Worm (Caenorhabditis elegans): ENCODE results near the gene ucp-4.
A peak's percentile ranks its signal among the peaks of the same experiment; 100 is the strongest.

ucp-4 gene

DNA sequence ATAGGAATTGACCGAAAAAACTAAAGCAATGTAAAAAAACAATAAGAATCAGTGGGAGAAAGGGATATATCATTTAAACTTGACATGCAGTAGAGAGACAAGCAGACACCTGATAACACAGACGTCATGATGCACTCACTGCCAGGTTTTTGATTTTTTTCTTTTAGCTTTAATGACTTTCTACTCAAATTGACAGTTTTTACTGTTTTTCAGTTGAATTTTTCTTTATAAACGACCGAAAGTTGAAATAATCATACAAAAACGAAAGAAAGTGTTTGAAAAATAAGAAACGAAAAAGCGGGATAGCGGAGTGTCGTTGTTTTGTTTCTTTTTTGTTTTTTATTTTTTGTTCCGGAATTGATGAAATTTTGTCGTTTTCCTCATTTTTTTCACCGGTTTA lies at the start of gene ucp-4:
Gene ucp-4 (plus strand): TSS at position 83 of the 400 bp plus-strand sequence.
- TF ChIP-seq nhr-77 (tag; optimal IDR thresholded peaks at IDR 0.05) (no peak), F13H6.1 (tag; optimal IDR thresholded peaks at IDR 0.05) (no peak), ztf-11 (tag; optimal IDR thresholded peaks at IDR 0.05) (no peak), skn-1 (tag; optimal IDR thresholded peaks at IDR 0.05) (no peak), mbf-1 (tag; optimal IDR thresholded peaks at IDR 0.05) (no peak), C34F6.9 (tag; optimal IDR thresholded peaks at IDR 0.05) (peak; percentile 37), ceh-16 (tag; optimal IDR thresholded peaks at IDR 0.05) (no peak), nhr-237 (tag; optimal IDR thresholded peaks at IDR 0.05) (no peak)

- TF ChIP-seq lin-13 (GFP tag; optimal IDR thresholded peaks at IDR 0.05) (no peak), fos-1 (tag; optimal IDR thresholded peaks at IDR 0.05) (no peak), dmd-4 (tag; optimal IDR thresholded peaks at IDR 0.05) (no peak), nhr-21 (tag; optimal IDR thresholded peaks at IDR 0.05) (no peak), nhr-25 (tag; optimal IDR thresholded peaks at IDR 0.05) (no peak), sem-4 (tag; optimal IDR thresholded peaks at IDR 0.05) (no peak), ztf-1 (GFP tag; conservative IDR thresholded peaks at IDR 0.05) (no peak), peb-1 (tag; optimal IDR thresholded peaks at IDR 0.05) (peak; percentile 17)
These were observed 46.6 kb upstream of the ucp-4 start, which contains the start of gene lron-2 for ce11 chrV:9287460-9287859. Gene lron-2, minus strand, starts transcription at chrV:9287560.

- no peak for TF ChIP-seq unc-55 (GFP tag; optimal IDR thresholded peaks at IDR 0.05)
These were observed 42.2 kb upstream of the ucp-4 start, which contains the start of gene ZK682.7 for ce11 chrV:9291919-9292318. Gene ZK682.7, minus strand, starts transcription at chrV:9292165.

ce11 chrV:9293359-9293758 lies 40.7 kb upstream of the ucp-4 start:
- TF ChIP-seq snpc-4 (tag; optimal IDR thresholded peaks at IDR 0.05) (no peak), zag-1 (tag; optimal IDR thresholded peaks at IDR 0.05) (peak; percentile 17), dmd-4 (tag; optimal IDR thresholded peaks at IDR 0.05) (no peak), sma-9 (GFP tag; optimal IDR thresholded peaks at IDR 0.05) (no peak), sma-9 (tag; optimal IDR thresholded peaks at IDR 0.05) (no peak), ceh-82 (tag; optimal IDR thresholded peaks at IDR 0.05) (no peak), nhr-21 (tag; optimal IDR thresholded peaks at IDR 0.05) (peak; percentile 3), elt-3 (tag; optimal IDR thresholded peaks at IDR 0.05) (no peak), unc-55 (GFP tag; optimal IDR thresholded peaks at IDR 0.05) (peak; percentile 29), nhr-237 (tag; optimal IDR thresholded peaks at IDR 0.05) (no peak), lin-11 (tag; optimal IDR thresholded peaks at IDR 0.05) (peak; percentile 28), aly-2 (tag; optimal IDR thresholded peaks at IDR 0.05) (no peak), nhr-11 (tag; optimal IDR thresholded peaks at IDR 0.05) (no peak)

ce11 chrV:9295581-9295980 lies 38.5 kb upstream of the ucp-4 start:
- TF ChIP-seq F13H6.1 (tag; optimal IDR thresholded peaks at IDR 0.05) (peak; percentile 17), sem-4 (tag; optimal IDR thresholded peaks at IDR 0.05) (no peak), alr-1 (tag; optimal IDR thresholded peaks at IDR 0.05) (no peak)

DNA sequence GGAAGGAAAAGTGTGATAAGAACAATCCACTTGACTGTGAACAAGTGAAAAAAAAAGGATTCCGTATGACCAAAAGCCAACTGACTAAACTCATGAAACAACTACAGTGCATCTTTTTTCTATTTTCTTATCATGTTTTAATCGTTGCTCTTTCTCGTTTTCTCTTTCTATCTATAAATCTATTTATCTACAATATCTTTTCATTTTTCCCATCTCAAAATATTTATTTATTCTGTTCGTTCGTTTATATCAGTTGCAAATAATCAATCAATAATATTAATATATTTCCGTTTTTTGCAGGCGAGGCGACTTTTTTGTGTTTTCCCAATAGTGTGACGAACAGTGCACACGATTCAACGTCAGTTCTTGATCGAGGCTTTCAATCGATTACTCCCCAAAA lies 36.8 kb upstream of the ucp-4 start, which contains the start of gene F44A2.5:
Gene F44A2.5 (plus strand): TSS at position 301 of the 400 bp plus-strand sequence.
- TF ChIP-seq unc-55 (GFP tag; optimal IDR thresholded peaks at IDR 0.05) (no peak), sma-9 (GFP tag; optimal IDR thresholded peaks at IDR 0.05) (no peak), sma-9 (tag; optimal IDR thresholded peaks at IDR 0.05) (no peak), fos-1 (tag; optimal IDR thresholded peaks at IDR 0.05) (no peak), aly-2 (tag; optimal IDR thresholded peaks at IDR 0.05) (no peak), zag-1 (tag; optimal IDR thresholded peaks at IDR 0.05) (no peak), ZK546.5 (tag; optimal IDR thresholded peaks at IDR 0.05) (no peak), Y55F3AM.14 (GFP tag; optimal IDR thresholded peaks at IDR 0.05) (no peak), ama-1 (optimal IDR thresholded peaks at IDR 0.05) (no peak), blmp-1 (tag; optimal IDR thresholded peaks at IDR 0.05; ENCODE audit: insufficient read depth) (no peak), nhr-25 (tag; optimal IDR thresholded peaks at IDR 0.05) (no peak), gmeb-1 (tag; optimal IDR thresholded peaks at IDR 0.05) (no peak), ztf-1 (GFP tag; conservative IDR thresholded peaks at IDR 0.05) (no peak), ztf-11 (tag; optimal IDR thresholded peaks at IDR 0.05) (no peak), nhr-11 (tag; optimal IDR thresholded peaks at IDR 0.05) (no peak), C34F6.9 (tag; optimal IDR thresholded peaks at IDR 0.05) (no peak), unc-62 (GFP tag; optimal IDR thresholded peaks at IDR 0.05) (no peak), nhr-237 (tag; optimal IDR thresholded peaks at IDR 0.05) (no peak), egl-27 (tag; optimal IDR thresholded peaks at IDR 0.05) (no peak), dmd-4 (tag; optimal IDR thresholded peaks at IDR 0.05) (no peak), nhr-6 (tag; optimal IDR thresholded peaks at IDR 0.05) (no peak)

Data from whole organism, L2 larva.